Worm (Caenorhabditis elegans) whole organism, midembryonic: ENCODE results near the gene C44H9.4.

Source experiments
- T22C8.4 ChIP-seq: fragments of 200-800 bp; sonication (Bioruptor generic); IDR thresholded peaks from 2 replicates; pipeline ENCODE4 v1.3.6; 2022; ENCODE audit warnings: missing genetic modification characterization, missing compliant biosample characterization
- cog-1 ChIP-seq: sonication (generic microtip); optimal IDR thresholded peaks from 2 replicates; lab custom pipeline; 2016; ENCODE audit warnings: missing genetic modification characterization, missing compliant biosample characterization
- flt-1 ChIP-seq: fragments of 200-800 bp; sonication (Bioruptor generic); IDR thresholded peaks from 2 replicates; pipeline ENCODE4 v1.3.6; 2022; ENCODE audit warnings: missing genetic modification characterization, missing compliant biosample characterization
- klf-2 ChIP-seq: fragments of 200-800 bp; sonication (Bioruptor generic); conservative IDR thresholded peaks from 2 replicates; pipeline ENCODE4 v1.3.6; 2022; ENCODE audit warnings: missing genetic modification reagents, missing genetic modification characterization, missing compliant biosample characterization
- med-1 ChIP-seq: sonication (generic microtip); optimal IDR thresholded peaks from 2 replicates; lab custom pipeline; 2017; ENCODE audit warnings: missing genetic modification characterization, mild to moderate bottlenecking, missing compliant biosample characterization, antibody characterized with exemption, missing genetic modification reagents; ENCODE audit not compliant: insufficient read depth
- ref-1 ChIP-seq: fragments of 200-800 bp; sonication (Bioruptor generic); conservative IDR thresholded peaks from 2 replicates; pipeline ENCODE4 v1.3.6; 2022; ENCODE audit warnings: missing genetic modification reagents, missing genetic modification characterization, missing compliant biosample characterization
- tab-1 ChIP-seq: fragments of 200-800 bp; sonication (Bioruptor generic); IDR thresholded peaks from 2 replicates; pipeline ENCODE4 v1.3.6; 2022; ENCODE audit warnings: missing genetic modification characterization, missing compliant biosample characterization
- ztf-23 ChIP-seq: fragments of 200-800 bp; sonication (Bioruptor generic); IDR thresholded peaks from 2 replicates; pipeline ENCODE4 v1.3.6; 2022; ENCODE audit warnings: missing genetic modification reagents, missing genetic modification characterization, missing compliant biosample characterization
- ztf-29 ChIP-seq: fragments of 200-800 bp; sonication (Bioruptor generic); IDR thresholded peaks from 2 replicates; pipeline ENCODE4 v1.3.6; 2022; ENCODE audit warnings: missing genetic modification reagents, missing genetic modification characterization, missing compliant biosample characterization

ce11 chrV:12859144-12859543 lies 23.7 kb downstream of the C44H9.4 start, which contains the start of gene anp-1:
- TF ChIP-seq ztf-23 (GFP tag; lab: Robert Waterston, UW) (no peak), T22C8.4 (GFP tag; lab: Robert Waterston, UW) (no peak), cog-1 (tag; lab: Kevin White, UChicago) (no peak), klf-2 (GFP tag; lab: Robert Waterston, UW) (no peak), flt-1 (GFP tag; lab: Robert Waterston, UW) (no peak), ztf-29 (GFP tag; lab: Robert Waterston, UW) (no peak), tab-1 (GFP tag; lab: Robert Waterston, UW) (no peak), med-1 (no peak), ref-1 (GFP tag; lab: Robert Waterston, UW) (no peak)
